Worm (Caenorhabditis elegans) whole organism, L1 larva: Measurements from ENCODE around the gene vps-36.

ENCODE experiments used
- Y116A8C.19 ChIP-seq: sonication (generic microtip); optimal IDR thresholded peaks from 2 replicates; lab custom pipeline; 2016; ENCODE audit warnings: missing compliant biosample characterization, missing genetic modification characterization, borderline replicate concordance
- aha-1 ChIP-seq: fragments of 150-350 bp; optimal IDR thresholded peaks from 2 replicates; lab custom pipeline; 2014; ENCODE audit warnings: missing biosample characterization, missing genetic modification characterization
- aly-2 ChIP-seq: fragments of 150-350 bp; optimal IDR thresholded peaks from 2 replicates; lab custom pipeline; 2014; ENCODE audit warnings: missing biosample characterization, missing genetic modification characterization
- blmp-1 ChIP-seq: fragments of 150-350 bp; optimal IDR thresholded peaks from 2 replicates; lab custom pipeline; 2014; ENCODE audit warnings: missing biosample characterization, missing genetic modification characterization
- ceh-82 ChIP-seq, 3 experiments: fragments of 150-350 bp in 1 of 3; sonication (generic microtip) in 2 of 3; optimal IDR thresholded peaks; 2 replicates each; lab custom pipeline; 2014 to 2017; ENCODE audit warnings: missing biosample characterization in 3 of 3, missing genetic modification characterization in 3 of 3
- ceh-90 ChIP-seq: sonication (generic microtip); optimal IDR thresholded peaks from 2 replicates; lab custom pipeline; 2016; ENCODE audit warnings: missing genetic modification characterization, missing compliant biosample characterization
- efl-1 ChIP-seq, 4 experiments: fragments of 150-350 bp; optimal IDR thresholded peaks in 3 of 4; peaks in 1 of 4; 1 replicate in 1 of 4; 2 replicates in 3 of 4; lab custom pipeline; 2014; ENCODE audit warnings: missing biosample characterization in 2 of 4, missing genetic modification characterization in 2 of 4, missing genetic modification reagents in 2 of 4
- efl-3 ChIP-seq: fragments of 200-800 bp; sonication (Bioruptor generic); optimal IDR thresholded peaks from 2 replicates; lab custom pipeline; 2018; ENCODE audit warnings: mild to moderate bottlenecking, missing genetic modification characterization, missing compliant biosample characterization
- egl-13 ChIP-seq: sonication (generic microtip); optimal IDR thresholded peaks from 2 replicates; lab custom pipeline; 2016; ENCODE audit warnings: missing genotype, missing genetic modification reagents, missing genetic modification characterization, missing compliant biosample characterization
- egl-27 ChIP-seq, 2 experiments: fragments of 150-350 bp in 1 of 2; sonication (generic microtip); optimal IDR thresholded peaks; 3 replicates each; lab custom pipeline; 2017 to 2018; ENCODE audit warnings: missing biosample characterization in 2 of 2, missing genetic modification characterization in 2 of 2, missing genetic modification reagents in 2 of 2
- elt-2 ChIP-seq: sonication (generic microtip); optimal IDR thresholded peaks from 2 replicates; lab custom pipeline; 2016; ENCODE audit warnings: missing genetic modification characterization, mild to moderate bottlenecking, inconsistent platforms, missing compliant biosample characterization, missing genetic modification reagents
- elt-3 ChIP-seq, 6 experiments: fragments of 150-350 bp in 1 of 6; sonication (generic microtip); optimal IDR thresholded peaks; 2 replicates each; lab custom pipeline; 2017 to 2018; ENCODE audit warnings: missing biosample characterization in 6 of 6, missing genetic modification characterization in 6 of 6, inconsistent platforms in 1 of 6
- fkh-4 ChIP-seq: sonication (generic microtip); optimal IDR thresholded peaks from 2 replicates; lab custom pipeline; 2016; ENCODE audit warnings: missing compliant biosample characterization, missing genetic modification characterization, borderline replicate concordance
- fos-1 ChIP-seq: fragments of 150-350 bp; optimal IDR thresholded peaks from 2 replicates; lab custom pipeline; 2014; ENCODE audit warnings: missing biosample characterization, missing genetic modification characterization
- grh-1 ChIP-seq: fragments of 200-800 bp; sonication (Bioruptor generic); IDR thresholded peaks from 2 replicates; pipeline ENCODE4 v1.3.6; 2022; ENCODE audit warnings: missing genetic modification reagents, missing genetic modification characterization, missing compliant biosample characterization
- isw-1 ChIP-seq: fragments of 200-800 bp; sonication (Bioruptor generic); IDR thresholded peaks from 2 replicates; pipeline ENCODE4 v1.3.6; 2022; ENCODE audit warnings: missing genetic modification characterization, missing compliant biosample characterization
- lin-14 ChIP-seq: fragments of 200-800 bp; sonication (Bioruptor generic); optimal IDR thresholded peaks from 2 replicates; lab custom pipeline; 2018; ENCODE audit warnings: mild to moderate bottlenecking, missing genetic modification characterization, moderate library complexity, missing compliant biosample characterization
- lin-35 ChIP-seq, 2 experiments: fragments of 150-350 bp; optimal IDR thresholded peaks; 2 replicates each; lab custom pipeline; 2014; ENCODE audit warnings: missing biosample characterization in 2 of 2, missing genetic modification characterization in 2 of 2, missing genetic modification reagents in 2 of 2
- lir-3 ChIP-seq: sonication (generic microtip); optimal IDR thresholded peaks from 2 replicates; lab custom pipeline; 2016; ENCODE audit warnings: mild to moderate bottlenecking, missing genetic modification characterization, moderate library complexity, missing compliant biosample characterization; ENCODE audit not compliant: poor library complexity
- lsy-2 ChIP-seq, 2 experiments: fragments of 150-350 bp; optimal IDR thresholded peaks; 2 replicates each; lab custom pipeline; 2014; ENCODE audit warnings: missing biosample characterization in 2 of 2, missing genetic modification characterization in 2 of 2
- nhr-11 ChIP-seq: fragments of 150-350 bp; optimal IDR thresholded peaks from 2 replicates; lab custom pipeline; 2014; ENCODE audit warnings: missing biosample characterization, missing genetic modification characterization
- nhr-20 ChIP-seq: sonication (generic microtip); optimal IDR thresholded peaks from 2 replicates; lab custom pipeline; 2016; ENCODE audit warnings: mild to moderate bottlenecking, missing genetic modification characterization, missing compliant biosample characterization
- nhr-47 ChIP-seq: sonication (generic microtip); optimal IDR thresholded peaks from 2 replicates; lab custom pipeline; 2016; ENCODE audit warnings: mild to moderate bottlenecking, missing genetic modification characterization, moderate library complexity, missing compliant biosample characterization
- nhr-71 ChIP-seq: sonication (generic microtip); optimal IDR thresholded peaks from 2 replicates; lab custom pipeline; 2016; ENCODE audit warnings: mild to moderate bottlenecking, missing genetic modification characterization, moderate library complexity, missing compliant biosample characterization
- nhr-77 ChIP-seq: fragments of 150-350 bp; optimal IDR thresholded peaks from 2 replicates; lab custom pipeline; 2014; ENCODE audit warnings: missing biosample characterization, missing genetic modification characterization
- pqm-1 ChIP-seq: sonication (generic microtip); optimal IDR thresholded peaks from 3 replicates; lab custom pipeline; 2017; ENCODE audit warnings: missing biosample characterization, missing genetic modification characterization
- rnt-1 ChIP-seq: sonication (generic microtip); optimal IDR thresholded peaks from 2 replicates; lab custom pipeline; 2016; ENCODE audit warnings: mild to moderate bottlenecking, missing genetic modification characterization, moderate library complexity, missing compliant biosample characterization
- snpc-4 ChIP-seq: fragments of 150-350 bp; optimal IDR thresholded peaks from 2 replicates; lab custom pipeline; 2014; ENCODE audit warnings: missing biosample characterization, missing genetic modification characterization
- swsn-7 ChIP-seq: sonication (generic microtip); optimal IDR thresholded peaks from 2 replicates; lab custom pipeline; 2016; ENCODE audit warnings: missing genetic modification characterization, missing compliant biosample characterization
- tbx-2 ChIP-seq: sonication (generic microtip); optimal IDR thresholded peaks from 2 replicates; lab custom pipeline; 2016; ENCODE audit warnings: missing genetic modification characterization, missing compliant biosample characterization
- unc-98 ChIP-seq: fragments of 200-800 bp; sonication (Bioruptor generic); IDR thresholded peaks from 2 replicates; pipeline ENCODE4 v1.3.6; 2022; ENCODE audit warnings: missing genetic modification characterization, missing compliant biosample characterization
- vab-15 ChIP-seq: sonication (generic microtip); optimal IDR thresholded peaks from 2 replicates; lab custom pipeline; 2017; ENCODE audit warnings: missing genotype, mild to moderate bottlenecking, missing genetic modification characterization, missing compliant biosample characterization
- xbp-1 ChIP-seq: sonication (generic microtip); optimal IDR thresholded peaks from 2 replicates; lab custom pipeline; 2016; ENCODE audit warnings: missing genetic modification characterization, missing compliant biosample characterization
- zag-1 ChIP-seq: fragments of 150-350 bp; optimal IDR thresholded peaks from 2 replicates; lab custom pipeline; 2014; ENCODE audit warnings: missing biosample characterization, missing genetic modification characterization
- zip-4 ChIP-seq: fragments of 200-800 bp; sonication (Bioruptor generic); optimal IDR thresholded peaks from 2 replicates; lab custom pipeline; 2018; ENCODE audit warnings: mild to moderate bottlenecking, missing genetic modification characterization, moderate library complexity, missing compliant biosample characterization
- ztf-4 ChIP-seq: fragments of 150-350 bp; optimal IDR thresholded peaks from 2 replicates; lab custom pipeline; 2014; ENCODE audit warnings: missing biosample characterization, missing genetic modification characterization

vps-36 gene

DNA sequence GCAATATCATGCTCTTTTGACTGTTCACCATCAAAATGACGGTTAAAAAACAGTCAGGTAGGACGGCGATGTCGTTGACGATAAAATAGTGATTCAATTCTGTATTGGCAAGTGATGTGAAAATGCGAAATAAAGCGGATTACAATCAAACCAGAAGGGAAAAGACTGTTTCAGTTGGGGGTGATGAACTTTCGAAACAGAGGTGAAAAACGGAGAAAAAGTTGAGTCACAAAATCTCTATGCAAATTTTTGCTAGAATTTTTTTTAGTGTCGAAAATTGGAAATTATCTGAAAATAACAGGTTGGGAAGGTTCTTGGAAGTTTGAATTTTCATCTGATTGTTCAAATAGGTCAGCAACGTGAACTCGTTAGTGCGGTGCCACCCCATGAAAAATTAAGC lies 38.7 kb downstream of the vps-36 start, which contains the start of gene nas-31:
nas-31 (minus strand) TSS at position 101 of the 400 bp plus-strand sequence.
- no peak for TF ChIP-seq nhr-11 (tag; lab: Kevin White, UChicago)
- TF ChIP-seq efl-1 (optimal IDR thresholded peaks at IDR 0.05; lab: Kevin White, UChicago) = no peak
- TF ChIP-seq efl-1 (GFP tag; optimal IDR thresholded peaks at IDR 0.05 in 1 of 2; lab: Kevin White, UChicago) = no peak
- TF ChIP-seq Y116A8C.19 (tag; lab: Kevin White, UChicago) = no peak
- no peak for TF ChIP-seq nhr-47
- no peak for TF ChIP-seq blmp-1 (tag; lab: Kevin White, UChicago)
- TF ChIP-seq fkh-4 (tag; lab: Kevin White, UChicago) = no peak
- TF ChIP-seq elt-3 (tag; optimal IDR thresholded peaks at IDR 0.05; lab: Kevin White, UChicago) = no peak
- TF ChIP-seq zip-4 (GFP tag; lab: Kevin White, UChicago) = no peak
- TF ChIP-seq egl-13 (tag; lab: Kevin White, UChicago) = no peak
- TF ChIP-seq vab-15 = no peak
- TF ChIP-seq aly-2 (tag; lab: Kevin White, UChicago) = no peak
- no peak for TF ChIP-seq isw-1 (GFP tag; lab: Robert Waterston, UW)

DNA sequence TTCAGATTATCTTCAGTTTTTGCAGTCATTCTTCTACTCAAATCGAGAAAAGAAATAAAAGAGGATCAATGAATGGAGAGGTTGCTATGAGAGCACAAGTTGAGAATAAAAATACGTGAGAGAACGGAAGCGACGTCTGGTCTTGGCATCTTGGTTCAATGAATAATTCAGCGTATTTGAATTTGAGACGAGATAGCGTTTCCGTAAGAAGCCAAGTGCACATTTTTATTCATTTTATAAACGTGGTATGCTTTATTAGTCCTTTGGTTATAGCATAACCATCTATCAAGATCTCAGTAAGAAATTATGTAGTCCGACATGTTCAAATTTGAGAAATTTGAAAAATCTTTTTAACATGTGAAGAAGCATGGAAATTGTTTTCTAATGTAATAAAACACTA lies 42.1 kb downstream of the vps-36 start, which contains the start of gene F58B4.2:
F58B4.2 (minus strand) TSS at position 101 of the 400 bp plus-strand sequence.
- no peak for TF ChIP-seq tbx-2
- no peak for TF ChIP-seq pqm-1 (tag; lab: Kevin White, UChicago)
- TF ChIP-seq nhr-77 (tag; lab: Kevin White, UChicago) = no peak
- no peak for TF ChIP-seq nhr-20 (tag; lab: Kevin White, UChicago)
- no peak for TF ChIP-seq aha-1 (tag; lab: Kevin White, UChicago)
- no peak for TF ChIP-seq Y116A8C.19 (tag; lab: Kevin White, UChicago)
- TF ChIP-seq unc-98 (GFP tag; lab: Robert Waterston, UW) = no peak
- no peak for TF ChIP-seq lin-35 (GFP tag; optimal IDR thresholded peaks at IDR 0.05; lab: Kevin White, UChicago)
- TF ChIP-seq ztf-4 (tag; lab: Kevin White, UChicago) = no peak
- no peak for TF ChIP-seq ceh-90 (tag; lab: Kevin White, UChicago)
- no peak for TF ChIP-seq lsy-2 (tag; optimal IDR thresholded peaks at IDR 0.05; lab: Kevin White, UChicago)
- no peak for TF ChIP-seq fos-1
- TF ChIP-seq snpc-4 (tag; lab: Kevin White, UChicago) = no peak
- TF ChIP-seq efl-3 (GFP tag; lab: Kevin White, UChicago) = no peak
- TF ChIP-seq xbp-1 (tag; lab: Kevin White, UChicago) = no peak
- TF ChIP-seq rnt-1 = no peak
- TF ChIP-seq elt-2 (tag; lab: Kevin White, UChicago) = no peak

- TF ChIP-seq nhr-71 (tag; lab: Kevin White, UChicago) = peak; percentile 53
- TF ChIP-seq fos-1 = no peak
- TF ChIP-seq ztf-4 (tag; lab: Kevin White, UChicago) = no peak
- TF ChIP-seq aha-1 (tag; lab: Kevin White, UChicago) = no peak
- TF ChIP-seq grh-1 (GFP tag; lab: Robert Waterston, UW) = no peak
- no peak for TF ChIP-seq zip-4 (GFP tag; lab: Kevin White, UChicago)
- TF ChIP-seq lir-3 (tag; lab: Kevin White, UChicago) = no peak
- TF ChIP-seq rnt-1 = peak; percentile 44
- TF ChIP-seq egl-27 (tag; optimal IDR thresholded peaks at IDR 0.05; lab: Kevin White, UChicago) = no peak
- no peak for TF ChIP-seq lin-35 (GFP tag; optimal IDR thresholded peaks at IDR 0.05; lab: Kevin White, UChicago)
- peak; percentile 19 for TF ChIP-seq nhr-20 (tag; lab: Kevin White, UChicago)
- TF ChIP-seq lsy-2 (tag; optimal IDR thresholded peaks at IDR 0.05; lab: Kevin White, UChicago) = peak in 1 of 2 experiments; percentile 36
- TF ChIP-seq ceh-82 (tag; optimal IDR thresholded peaks at IDR 0.05; lab: Kevin White, UChicago) = no peak
- peak; percentile 54 for TF ChIP-seq lin-14
- no peak for TF ChIP-seq zag-1 (tag; lab: Kevin White, UChicago)
- no peak for TF ChIP-seq efl-3 (GFP tag; lab: Kevin White, UChicago)
- no peak for TF ChIP-seq swsn-7 (tag; lab: Kevin White, UChicago)
Observed at ce11 chrV:10915922-10916321, 44.5 kb downstream of the vps-36 start.
